Fruit fly (Drosophila melanogaster) whole organism, embryonic: Measurements from ENCODE around the gene alphaKap4.

Experiments used
- Atf-2 ChIP-seq: fragments of 200-800 bp; sonication (Bioruptor generic); optimal IDR thresholded peaks from 2 replicates; lab custom pipeline; 2016; ENCODE audit warnings: missing biosample characterization, missing genetic modification characterization
- Bdp1 ChIP-seq: fragments of 200-800 bp; sonication (Bioruptor generic); optimal IDR thresholded peaks from 3 replicates; lab custom pipeline; 2016; ENCODE audit warnings: missing biosample characterization, missing genetic modification characterization
- Bgb ChIP-seq: fragments of 200-800 bp; sonication (Bioruptor generic); IDR thresholded peaks from 2 replicates; pipeline ENCODE4 v1.3.6; 2022; ENCODE audit warnings: missing biosample characterization, missing genetic modification characterization; ENCODE audit not compliant: partially characterized antibody
- Bteb2 ChIP-seq: fragments of 200-800 bp; sonication (Bioruptor generic); optimal IDR thresholded peaks from 2 replicates; lab custom pipeline; 2016; ENCODE audit warnings: missing biosample characterization, missing genetic modification characterization
- CG10267 ChIP-seq: fragments of 200-800 bp; sonication (Bioruptor generic); optimal IDR thresholded peaks from 2 replicates; lab custom pipeline; 2018; ENCODE audit warnings: missing biosample characterization, mild to moderate bottlenecking, missing genetic modification characterization, moderate library complexity
- CG10959 ChIP-seq: fragments of 200-800 bp; sonication (Bioruptor generic); IDR thresholded peaks from 2 replicates; pipeline ENCODE4 v1.3.6; 2022; ENCODE audit warnings: missing biosample characterization, missing genetic modification characterization
- CG11247 ChIP-seq: fragments of 200-800 bp; sonication (Bioruptor generic); IDR thresholded peaks from 2 replicates; pipeline ENCODE4 v1.3.6; 2022; ENCODE audit warnings: missing biosample characterization, missing genetic modification characterization
- CG11723 ChIP-seq: fragments of 200-800 bp; sonication (Bioruptor generic); optimal IDR thresholded peaks from 2 replicates; lab custom pipeline; 2017; ENCODE audit warnings: missing biosample characterization, mild to moderate bottlenecking, missing genetic modification characterization
- CG12659 ChIP-seq: fragments of 200-800 bp; sonication (Bioruptor generic); optimal IDR thresholded peaks from 3 replicates; lab custom pipeline; 2017; ENCODE audit warnings: mild to moderate bottlenecking, missing biosample characterization, missing genetic modification reagents, missing genetic modification characterization
- CG12942 ChIP-seq: fragments of 200-800 bp; sonication (Bioruptor generic); optimal IDR thresholded peaks from 3 replicates; lab custom pipeline; 2016; ENCODE audit warnings: missing biosample characterization, missing genetic modification characterization
- CG13624 ChIP-seq: fragments of 200-800 bp; sonication (Bioruptor generic); optimal IDR thresholded peaks from 2 replicates; lab custom pipeline; 2016; ENCODE audit warnings: missing biosample characterization, missing genetic modification characterization
- CG13775 ChIP-seq: fragments of 200-800 bp; sonication (Bioruptor generic); optimal IDR thresholded peaks from 3 replicates; lab custom pipeline; 2017; ENCODE audit warnings: missing biosample characterization, mild to moderate bottlenecking, missing genetic modification characterization
- CG14710 ChIP-seq: fragments of 200-800 bp; sonication (Bioruptor generic); optimal IDR thresholded peaks from 3 replicates; lab custom pipeline; 2019; ENCODE audit warnings: missing biosample characterization, mild to moderate bottlenecking, missing genetic modification characterization, moderate library complexity
- CG17829 ChIP-seq: fragments of 200-800 bp; optimal IDR thresholded peaks from 2 replicates; lab custom pipeline; 2019; ENCODE audit warnings: missing biosample characterization, mild to moderate bottlenecking, missing genetic modification characterization, moderate library complexity
- CG1792 ChIP-seq: fragments of 200-800 bp; sonication (Bioruptor generic); optimal IDR thresholded peaks from 2 replicates; lab custom pipeline; 2016; ENCODE audit warnings: missing biosample characterization, missing genetic modification characterization
- CG2889 ChIP-seq: fragments of 200-800 bp; sonication (Bioruptor generic); IDR thresholded peaks from 3 replicates; pipeline ENCODE4 v1.3.6; 2022; ENCODE audit warnings: missing biosample characterization, missing genetic modification characterization
- CG30020 ChIP-seq: fragments of 200-800 bp; optimal IDR thresholded peaks from 2 replicates; lab custom pipeline; 2019; ENCODE audit warnings: missing biosample characterization, mild to moderate bottlenecking, missing genetic modification characterization, moderate library complexity
- CG31365 ChIP-seq: fragments of 200-800 bp; sonication (Bioruptor generic); optimal IDR thresholded peaks from 2 replicates; lab custom pipeline; 2018; ENCODE audit warnings: missing biosample characterization, mild to moderate bottlenecking, missing genetic modification characterization
- CG4360 ChIP-seq: fragments of 200-800 bp; sonication (Bioruptor generic); IDR thresholded peaks from 2 replicates; pipeline ENCODE4 v1.3.6; 2022; ENCODE audit warnings: missing biosample characterization, missing genetic modification characterization
- CG6813 ChIP-seq: fragments of 200-800 bp; sonication (Bioruptor generic); optimal IDR thresholded peaks from 2 replicates; lab custom pipeline; 2017; ENCODE audit warnings: missing biosample characterization, missing genetic modification characterization, mild to moderate bottlenecking, moderate library complexity, missing genetic modification reagents
- CG7372 ChIP-seq: fragments of 200-800 bp; sonication (Bioruptor generic); IDR thresholded peaks from 2 replicates; pipeline ENCODE4 v1.3.6; 2022; ENCODE audit warnings: missing biosample characterization, missing genetic modification characterization
- CG7987 ChIP-seq: fragments of 200-800 bp; sonication (Bioruptor generic); optimal IDR thresholded peaks from 2 replicates; lab custom pipeline; 2018; ENCODE audit warnings: missing biosample characterization, mild to moderate bottlenecking, missing genetic modification characterization, moderate library complexity
- CG8359 ChIP-seq: fragments of 200-800 bp; sonication (Bioruptor generic); optimal IDR thresholded peaks from 2 replicates; lab custom pipeline; 2017; ENCODE audit warnings: missing biosample characterization, mild to moderate bottlenecking, missing genetic modification characterization, borderline replicate concordance
- CG9932 ChIP-seq: fragments of 200-800 bp; sonication (Bioruptor generic); IDR thresholded peaks from 2 replicates; pipeline ENCODE4 v1.3.6; 2022; ENCODE audit warnings: missing biosample characterization, missing genetic modification characterization
- CrebB ChIP-seq: fragments of 200-800 bp; sonication (Bioruptor generic); optimal IDR thresholded peaks from 3 replicates; lab custom pipeline; 2018; ENCODE audit warnings: missing biosample characterization, mild to moderate bottlenecking, missing genetic modification characterization
- D19B ChIP-seq: fragments of 200-800 bp; sonication (Bioruptor generic); optimal IDR thresholded peaks from 2 replicates; lab custom pipeline; 2017; ENCODE audit warnings: missing biosample characterization, mild to moderate bottlenecking, missing genetic modification characterization
- Dbx ChIP-seq: fragments of 200-800 bp; sonication (Bioruptor generic); IDR thresholded peaks from 3 replicates; pipeline ENCODE4 v1.3.6; 2022; ENCODE audit warnings: missing biosample characterization, missing genetic modification characterization
- Dek ChIP-seq: fragments of 200-800 bp; sonication (Bioruptor generic); optimal IDR thresholded peaks from 3 replicates; lab custom pipeline; 2019; ENCODE audit warnings: missing biosample characterization, mild to moderate bottlenecking, missing genetic modification characterization, moderate library complexity
- Fer3 ChIP-seq: fragments of 200-800 bp; sonication (Bioruptor generic); optimal IDR thresholded peaks from 2 replicates; lab custom pipeline; 2018; ENCODE audit warnings: missing biosample characterization, mild to moderate bottlenecking, missing genetic modification characterization, moderate library complexity
- Hr51 ChIP-seq, 2 experiments: fragments of 200-800 bp; sonication (Bioruptor generic); optimal IDR thresholded peaks; 2 replicates in 1 of 2; 3 replicates in 1 of 2; lab custom pipeline; 2016 to 2018; ENCODE audit warnings: missing biosample characterization in 2 of 2, missing genetic modification characterization in 2 of 2, mild to moderate bottlenecking in 1 of 2, moderate library complexity in 1 of 2
- Optix ChIP-seq: fragments of 200-800 bp; sonication (Bioruptor generic); IDR thresholded peaks from 3 replicates; pipeline ENCODE4 v1.3.6; 2022; ENCODE audit warnings: missing biosample characterization, missing genetic modification characterization
- PHDP ChIP-seq: fragments of 200-800 bp; sonication (Bioruptor generic); optimal IDR thresholded peaks from 3 replicates; lab custom pipeline; 2018; ENCODE audit warnings: missing biosample characterization, mild to moderate bottlenecking, missing genetic modification characterization, moderate library complexity
- Poxn ChIP-seq: fragments of 200-800 bp; sonication (Bioruptor generic); IDR thresholded peaks from 2 replicates; pipeline ENCODE4 v1.3.6; 2022; ENCODE audit warnings: missing biosample characterization, missing genetic modification characterization
- Sin3A ChIP-seq: fragments of >200 bp; optimal IDR thresholded peaks from 2 replicates; lab custom pipeline; 2018
- Usf ChIP-seq: fragments of 200-800 bp; sonication (Bioruptor generic); optimal IDR thresholded peaks from 2 replicates; lab custom pipeline; 2017; ENCODE audit warnings: missing genotype, missing biosample characterization, missing genetic modification characterization
- YL-1 ChIP-seq: fragments of 200-800 bp; sonication (Bioruptor generic); optimal IDR thresholded peaks from 3 replicates; lab custom pipeline; 2017; ENCODE audit warnings: missing biosample characterization, mild to moderate bottlenecking, missing genetic modification characterization
- cg ChIP-seq: fragments of 200-800 bp; sonication (Bioruptor generic); optimal IDR thresholded peaks from 3 replicates; lab custom pipeline; 2019; ENCODE audit warnings: missing biosample characterization, mild to moderate bottlenecking, missing genetic modification characterization, moderate library complexity
- dimm ChIP-seq: fragments of 200-800 bp; sonication (Bioruptor generic); IDR thresholded peaks from 2 replicates; pipeline ENCODE4 v1.3.6; 2022; ENCODE audit warnings: missing biosample characterization, missing genetic modification characterization
- dm ChIP-seq: fragments of 200-800 bp; sonication (Bioruptor generic); optimal IDR thresholded peaks from 3 replicates; lab custom pipeline; 2016; ENCODE audit warnings: missing biosample characterization, missing genetic modification characterization
- exex ChIP-seq: fragments of 200-800 bp; sonication (Bioruptor generic); optimal IDR thresholded peaks from 4 replicates; lab custom pipeline; 2018; ENCODE audit warnings: missing biosample characterization, mild to moderate bottlenecking, missing genetic modification characterization, moderate library complexity
- fru ChIP-seq: fragments of >200 bp; optimal IDR thresholded peaks from 2 replicates; lab custom pipeline; 2017
- grn ChIP-seq: fragments of 200-800 bp; sonication (Bioruptor generic); optimal IDR thresholded peaks from 3 replicates; lab custom pipeline; 2017; ENCODE audit warnings: missing biosample characterization, missing genetic modification characterization
- jigr1 ChIP-seq: fragments of 200-800 bp; sonication (Bioruptor generic); IDR thresholded peaks from 3 replicates; pipeline ENCODE4 v1.3.6; 2022; ENCODE audit warnings: missing biosample characterization, missing genetic modification characterization
- maf-S ChIP-seq: fragments of 200-800 bp; sonication (Bioruptor generic); optimal IDR thresholded peaks from 2 replicates; lab custom pipeline; 2016; ENCODE audit warnings: missing biosample characterization, missing genetic modification characterization
- nerfin-2 ChIP-seq: fragments of 200-800 bp; sonication (Bioruptor generic); IDR thresholded peaks from 2 replicates; pipeline ENCODE4 v1.3.6; 2022; ENCODE audit warnings: missing biosample characterization, missing genetic modification characterization; ENCODE audit not compliant: partially characterized antibody
- pho ChIP-seq: fragments of 200-800 bp; sonication (Bioruptor generic); optimal IDR thresholded peaks from 2 replicates; lab custom pipeline; 2016; ENCODE audit warnings: missing biosample characterization, missing genetic modification characterization
- prd ChIP-seq, 3 experiments: fragments of >200 bp in 2 of 3; fragments of 200-800 bp in 1 of 3; sonication (Bioruptor generic) in 1 of 3; optimal IDR thresholded peaks in 2 of 3; IDR thresholded peaks in 1 of 3; 2 replicates in 2 of 3; 3 replicates in 1 of 3; pipeline versions ENCODE4 v1.3.6 to Lab custom; 2017 to 2022; ENCODE audit warnings: missing biosample characterization in 1 of 3, missing genetic modification characterization in 1 of 3
- pzg ChIP-seq: fragments of 200-800 bp; sonication (Bioruptor generic); optimal IDR thresholded peaks from 3 replicates; lab custom pipeline; 2018; ENCODE audit warnings: missing biosample characterization, mild to moderate bottlenecking, missing genetic modification characterization, moderate library complexity
- sob ChIP-seq: fragments of 200-800 bp; sonication (Bioruptor generic); IDR thresholded peaks from 2 replicates; pipeline ENCODE4 v1.3.6; 2022; ENCODE audit warnings: missing biosample characterization, missing genetic modification characterization
- unpg ChIP-seq: fragments of 200-800 bp; sonication (Bioruptor generic); optimal IDR thresholded peaks from 3 replicates; lab custom pipeline; 2018; ENCODE audit warnings: missing biosample characterization, mild to moderate bottlenecking, missing genetic modification characterization, moderate library complexity
- usp ChIP-seq: fragments of >200 bp; optimal IDR thresholded peaks from 2 replicates; lab custom pipeline; 2017; ENCODE audit warnings: missing biosample characterization, missing genetic modification characterization
- wor ChIP-seq: fragments of 200-800 bp; sonication (Bioruptor generic); IDR thresholded peaks from 2 replicates; pipeline ENCODE4 v1.3.6; 2022; ENCODE audit warnings: missing biosample characterization, missing genetic modification characterization

Gene alphaKap4

DNA sequence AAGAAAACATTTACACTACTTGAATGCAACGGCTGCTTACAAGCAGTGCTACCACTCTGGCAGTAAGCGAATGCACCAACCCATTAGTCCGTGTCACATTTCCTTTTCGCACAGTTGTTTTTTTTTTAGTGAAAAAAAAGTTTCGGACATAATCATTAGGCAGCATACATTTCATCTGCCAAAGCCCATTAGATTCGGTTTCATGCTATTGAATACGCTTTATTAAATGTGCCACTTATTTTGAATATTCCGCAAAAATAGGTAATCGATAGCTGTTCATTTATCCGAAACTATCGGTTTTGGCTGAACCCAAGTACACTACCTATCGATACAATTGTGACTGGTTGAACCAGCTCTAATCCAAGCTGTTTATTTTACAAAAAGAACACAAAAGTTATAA lies 44.0 kb upstream of the alphaKap4 start, which contains the start of gene tant (continued):
- TF ChIP-seq nerfin-2 (GFP tag; lab: Robert Waterston, UW) (peak; percentile 82), Sin3A (lab: Kevin White, UChicago) (peak; percentile 88), pzg (GFP tag; lab: Kevin White, UChicago) (peak; percentile 76), CG30020 (tag; lab: Kevin White, UChicago) (peak; percentile 15), Optix (no peak), Bdp1 (GFP tag; lab: Kevin White, UChicago) (peak; percentile 11), CG7372 (GFP tag; lab: Robert Waterston, UW) (no peak), Usf (GFP tag; lab: Kevin White, UChicago) (no peak), Fer3 (tag; lab: Kevin White, UChicago) (no peak), CG31365 (tag; lab: Kevin White, UChicago) (peak; percentile 95), Bteb2 (GFP tag; lab: Kevin White, UChicago) (no peak), CG2889 (GFP tag; lab: Robert Waterston, UW) (no peak), grn (GFP tag; lab: Kevin White, UChicago) (no peak), CG13624 (GFP tag; lab: Kevin White, UChicago) (peak; percentile 2), wor (GFP tag; lab: Robert Waterston, UW) (no peak), sob (GFP tag; lab: Robert Waterston, UW) (no peak), D19B (GFP tag; lab: Kevin White, UChicago) (no peak), CG10267 (tag; lab: Kevin White, UChicago) (peak; percentile 50), cg (GFP tag; lab: Kevin White, UChicago) (no peak), prd (optimal IDR thresholded peaks at IDR 0.05; lab: Kevin White, UChicago) (no peak), prd (GFP tag; IDR thresholded peaks at IDR 0.05; lab: Robert Waterston, UW) (no peak), Dek (tag; lab: Kevin White, UChicago) (no peak), YL-1 (no peak), Bgb (peak; percentile 89), dimm (GFP tag; lab: Robert Waterston, UW) (no peak), Hr51 (GFP tag; optimal IDR thresholded peaks at IDR 0.05; lab: Kevin White, UChicago) (no peak), CG6813 (no peak), CG14710 (tag; lab: Kevin White, UChicago) (peak; percentile 99), CG11723 (GFP tag; lab: Kevin White, UChicago) (no peak), CrebB (tag; lab: Kevin White, UChicago) (no peak), CG12659 (GFP tag; lab: Kevin White, UChicago) (peak; percentile 38), exex (tag; lab: Kevin White, UChicago) (no peak), Poxn (GFP tag; lab: Robert Waterston, UW) (no peak), CG13775 (no peak), Dbx (GFP tag; lab: Robert Waterston, UW) (no peak), CG10959 (GFP tag; lab: Robert Waterston, UW) (no peak), fru (lab: Kevin White, UChicago) (no peak), CG7987 (GFP tag; lab: Kevin White, UChicago) (no peak), maf-S (GFP tag; lab: Kevin White, UChicago) (no peak), CG1792 (peak; percentile 16), pho (GFP tag; lab: Kevin White, UChicago) (no peak), CG12942 (no peak), CG4360 (GFP tag; lab: Robert Waterston, UW) (no peak), Atf-2 (GFP tag; lab: Kevin White, UChicago) (no peak), usp (GFP tag; lab: Kevin White, UChicago) (no peak), CG8359 (GFP tag; lab: Kevin White, UChicago) (no peak), unpg (no peak), jigr1 (GFP tag; lab: Robert Waterston, UW) (no peak), dm (GFP tag; lab: Kevin White, UChicago) (peak; percentile 27), PHDP (tag; lab: Kevin White, UChicago) (no peak), CG11247 (GFP tag; lab: Robert Waterston, UW) (no peak), CG17829 (tag; lab: Kevin White, UChicago) (peak; percentile 8), CG9932 (peak; percentile 37; the same call in 1 of the 2 replicates)
